Fruit fly (Drosophila melanogaster) whole organism, pupa: ENCODE data around the gene CG1835.

Experiments
- CG12605 ChIP-seq: fragments of 200-800 bp; sonication (Bioruptor generic); IDR thresholded peaks from 2 replicates; pipeline ENCODE4 v1.3.6; 2022; ENCODE audit warnings: missing biosample characterization, missing genetic modification characterization
- CG15710 ChIP-seq: fragments of 200-800 bp; sonication (Bioruptor generic); optimal IDR thresholded peaks from 2 replicates; lab custom pipeline; 2018; ENCODE audit warnings: missing biosample characterization, mild to moderate bottlenecking, missing genetic modification characterization, moderate library complexity
- CG8159 ChIP-seq: fragments of 200-800 bp; sonication (Bioruptor generic); optimal IDR thresholded peaks from 3 replicates; lab custom pipeline; 2018; ENCODE audit warnings: missing biosample characterization, mild to moderate bottlenecking, missing genetic modification characterization, moderate library complexity
- EcR ChIP-seq: fragments of 200-800 bp; sonication (Bioruptor generic); optimal IDR thresholded peaks from 3 replicates; lab custom pipeline; 2019; ENCODE audit warnings: missing biosample characterization, missing genetic modification characterization, mild to moderate bottlenecking, moderate library complexity, missing genetic modification reagents
- gl ChIP-seq: fragments of 200-800 bp; sonication (Bioruptor generic); optimal IDR thresholded peaks from 2 replicates; lab custom pipeline; 2018; ENCODE audit warnings: missing biosample characterization, mild to moderate bottlenecking, missing genetic modification characterization

DNA sequence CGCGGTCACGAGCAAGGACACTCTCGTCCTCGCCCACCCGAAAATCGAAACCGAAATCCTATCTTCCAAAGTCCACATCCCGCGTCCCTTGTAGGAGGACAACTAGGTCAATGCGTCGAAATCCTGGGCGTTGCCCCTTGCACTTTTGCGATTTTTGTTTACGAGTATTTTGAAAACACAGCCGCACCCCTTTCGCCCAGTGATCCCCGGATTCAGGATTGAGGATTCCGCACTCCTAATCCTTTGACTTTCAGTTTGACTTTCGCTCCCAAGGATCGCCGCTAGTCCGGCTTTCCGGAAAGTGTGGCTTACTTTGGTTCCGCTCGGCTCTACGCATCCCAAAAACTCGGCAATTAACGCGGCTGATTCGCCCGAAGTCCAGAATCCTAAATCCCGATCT lies 18.7 kb downstream of the CG1835 start:
- TF ChIP-seq gl (no peak), CG12605 (GFP tag; lab: Robert Waterston, UW) (no peak), CG8159 (no peak), CG15710 (no peak), EcR (GFP tag; lab: Kevin White, UChicago) (no peak)
